ENCODE assay signal across 4 worm cellular contexts in the genomic region with DNA sequence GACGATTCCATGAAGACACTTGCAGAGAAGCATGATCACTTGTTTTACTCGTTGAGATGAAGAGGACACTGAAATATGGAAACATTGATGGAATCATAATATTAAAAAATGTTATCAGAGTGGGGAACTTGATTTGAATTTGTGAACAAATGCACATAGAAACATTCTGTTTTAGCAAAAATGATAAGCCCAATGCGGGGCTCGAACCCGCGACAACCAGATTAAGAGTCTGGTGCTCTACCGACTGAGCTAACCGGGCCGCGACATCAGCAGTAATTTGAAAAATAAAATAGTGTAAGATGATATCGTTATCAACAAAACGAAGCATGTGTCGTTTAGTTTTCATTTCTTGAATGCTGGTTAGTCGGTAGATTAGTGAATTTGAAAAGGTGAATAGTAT.
TF ChIP-seq lines count a peak whose summit lies in the region.

No protein-coding gene starts in this region.

TF ChIP-seq in whole organism, L1 larva, 84 proteins besides CTCF, POLR2A, EP300 and RAD21:
- no peak for TF ChIP-seq fkh-8 (tag; optimal IDR thresholded peaks at IDR 0.05; lab: Kevin White, UChicago)
- no peak for TF ChIP-seq unc-130 (tag; optimal IDR thresholded peaks at IDR 0.05; lab: Kevin White, UChicago)
- TF ChIP-seq pag-3 (tag; optimal IDR thresholded peaks at IDR 0.05; lab: Kevin White, UChicago; ENCODE audit: borderline replicate concordance, insufficient read depth) = no peak
- no peak for TF ChIP-seq efl-1 (optimal IDR thresholded peaks at IDR 0.05; lab: Kevin White, UChicago)
- peak in 1 of 2 experiments; percentile 67 for TF ChIP-seq efl-1 (GFP tag; optimal IDR thresholded peaks at IDR 0.05 in 1 of 2; lab: Kevin White, UChicago)
- no peak for TF ChIP-seq pqm-1 (tag; optimal IDR thresholded peaks at IDR 0.05; lab: Kevin White, UChicago)
- no peak for TF ChIP-seq mef-2 (tag; optimal IDR thresholded peaks at IDR 0.05; lab: Kevin White, UChicago)
- no peak for TF ChIP-seq hlh-4 (tag; optimal IDR thresholded peaks at IDR 0.05; lab: Kevin White, UChicago)
- TF ChIP-seq elt-2 (tag; optimal IDR thresholded peaks at IDR 0.05; lab: Kevin White, UChicago) = peak; percentile 1
- no peak for TF ChIP-seq aly-2 (tag; optimal IDR thresholded peaks at IDR 0.05; lab: Kevin White, UChicago)
- no peak for TF ChIP-seq ceh-63 (GFP tag; optimal IDR thresholded peaks at IDR 0.05; lab: Kevin White, UChicago)
- TF ChIP-seq blmp-1 (tag; optimal IDR thresholded peaks at IDR 0.05; lab: Kevin White, UChicago) = no peak

TF ChIP-seq in whole organism, L3 larva, 47 proteins besides CTCF, POLR2A, EP300 and RAD21:
- TF ChIP-seq nhr-12 (tag; optimal IDR thresholded peaks at IDR 0.05; lab: Kevin White, UChicago) = no peak
- TF ChIP-seq elt-2 (tag; optimal IDR thresholded peaks at IDR 0.05; lab: Kevin White, UChicago) = peak; percentile 19
- TF ChIP-seq mml-1 (tag; optimal IDR thresholded peaks at IDR 0.05; lab: Kevin White, UChicago) = no peak

TF ChIP-seq in whole organism, L4 larva, 104 proteins besides CTCF, POLR2A, EP300 and RAD21 (continues in another document):
- TF ChIP-seq snpc-1.2 (GFP tag; IDR thresholded peaks at IDR 0.05; lab: Robert Waterston, UW) (peak; percentile 76), Y5F2A.4 (GFP tag; optimal IDR thresholded peaks at IDR 0.05; lab: Kevin White, UChicago) (no peak), lin-15B (tag; optimal IDR thresholded peaks at IDR 0.05; lab: Kevin White, UChicago) (no peak), jun-1 (tag; optimal IDR thresholded peaks at IDR 0.05; lab: Kevin White, UChicago) (no peak), F37D6.2 (tag; optimal IDR thresholded peaks at IDR 0.05; lab: Kevin White, UChicago) (no peak), saeg-2 (GFP tag; IDR thresholded peaks at IDR 0.05; lab: Robert Waterston, UW) (no peak), ztf-11 (tag; optimal IDR thresholded peaks at IDR 0.05; lab: Kevin White, UChicago) (no peak), lin-39 (tag; optimal IDR thresholded peaks at IDR 0.05; lab: Kevin White, UChicago) (no peak), ces-1 (GFP tag; optimal IDR thresholded peaks at IDR 0.05; lab: Kevin White, UChicago) (no peak), mep-1 (tag; optimal IDR thresholded peaks at IDR 0.05; lab: Kevin White, UChicago) (no peak), ceh-44 (GFP tag; IDR thresholded peaks at IDR 0.05; lab: Robert Waterston, UW) (peak; percentile 60; the same call in 1 of the 2 replicates), ceh-28 (tag; optimal IDR thresholded peaks at IDR 0.05; lab: Kevin White, UChicago) (no peak), D1046.2 (GFP tag; IDR thresholded peaks at IDR 0.05; lab: Robert Waterston, UW) (no peak), vab-7 (GFP tag; IDR thresholded peaks at IDR 0.05; lab: Robert Waterston, UW) (0 out of 2 replicates have a peak, but pooled peaks have one; percentile 38), mdt-29 (GFP tag; IDR thresholded peaks at IDR 0.05; lab: Robert Waterston, UW) (no peak), spr-1 (tag; optimal IDR thresholded peaks at IDR 0.05; lab: Kevin White, UChicago) (no peak), dpl-1 (GFP tag; optimal IDR thresholded peaks at IDR 0.05; lab: Kevin White, UChicago) (no peak), fos-1 (tag; optimal IDR thresholded peaks at IDR 0.05; lab: Kevin White, UChicago) (no peak), mes-2 (tag; optimal IDR thresholded peaks at IDR 0.05; lab: Kevin White, UChicago; ENCODE audit: poor library complexity, severe bottlenecking) (peak; percentile 22), T26A8.4 (GFP tag; IDR thresholded peaks at IDR 0.05; lab: Robert Waterston, UW) (no peak), F26F4.8 (GFP tag; conservative IDR thresholded peaks at IDR 0.05; lab: Robert Waterston, UW) (peak; percentile 59; the same call in 1 of the 2 replicates), nhr-76 (tag; optimal IDR thresholded peaks at IDR 0.05; lab: Kevin White, UChicago) (no peak), Y75B8A.6 (GFP tag; IDR thresholded peaks at IDR 0.05; lab: Robert Waterston, UW) (no peak), nhr-28 (tag; optimal IDR thresholded peaks at IDR 0.05; lab: Kevin White, UChicago) (no peak), unc-130 (GFP tag; optimal IDR thresholded peaks at IDR 0.05; lab: Kevin White, UChicago) (no peak), lin-38 (GFP tag; IDR thresholded peaks at IDR 0.05; lab: Robert Waterston, UW) (no peak; the same call in 1 of the 2 replicates), hmg-1.1 (GFP tag; IDR thresholded peaks at IDR 0.05; lab: Robert Waterston, UW) (no peak), sdz-12 (GFP tag; optimal IDR thresholded peaks at IDR 0.05; lab: Kevin White, UChicago) (no peak), dmd-6 (GFP tag; IDR thresholded peaks at IDR 0.05; lab: Robert Waterston, UW) (peak; percentile 49), lim-7 (GFP tag; IDR thresholded peaks at IDR 0.05; lab: Robert Waterston, UW) (peak; percentile 68; the same call in 1 of the 2 replicates), mxl-2 (GFP tag; conservative IDR thresholded peaks at IDR 0.05; lab: Robert Waterston, UW) (no peak), nhr-41 (GFP tag; IDR thresholded peaks at IDR 0.05; lab: Robert Waterston, UW) (no peak), ceh-62 (tag; optimal IDR thresholded peaks at IDR 0.05; lab: Kevin White, UChicago) (no peak), tag-97 (GFP tag; IDR thresholded peaks at IDR 0.05; lab: Robert Waterston, UW) (no peak), egl-43 (GFP tag; IDR thresholded peaks at IDR 0.05; lab: Robert Waterston, UW) (peak; percentile 77), unc-62 (GFP tag; optimal IDR thresholded peaks at IDR 0.05 in 1 of 2; lab: Kevin White, UChicago) (no peak), unc-62 (tag; optimal IDR thresholded peaks at IDR 0.05; lab: Kevin White, UChicago) (no peak), lin-13 (GFP tag; optimal IDR thresholded peaks at IDR 0.05; lab: Kevin White, UChicago) (no peak)

TF ChIP-seq in whole organism, young adult, 124 proteins besides CTCF, POLR2A, EP300 and RAD21:
- TF ChIP-seq him-1 (tag; optimal IDR thresholded peaks at IDR 0.05; lab: Kevin White, UChicago) (peak; percentile 65), tbp1 (GFP tag; optimal IDR thresholded peaks at IDR 0.05; lab: Kevin White, UChicago) (peak; percentile 86), attf-5 (GFP tag; optimal IDR thresholded peaks at IDR 0.05; lab: Kevin White, UChicago) (peak; percentile 11), dox-1 (GFP tag; IDR thresholded peaks at IDR 0.05; lab: Robert Waterston, UW) (peak; percentile 61), F57A8.1 (GFP tag; optimal IDR thresholded peaks at IDR 0.05; lab: Kevin White, UChicago) (peak; percentile 18), ama-1 (optimal IDR thresholded peaks at IDR 0.05; lab: Kevin White, UChicago) (no peak), ama-1 (GFP tag; optimal IDR thresholded peaks at IDR 0.05; lab: Kevin White, UChicago) (peak in 1 of 2 experiments; percentile 25), nfya-1 (tag; optimal IDR thresholded peaks at IDR 0.05; lab: Kevin White, UChicago; ENCODE audit: borderline replicate concordance, insufficient read depth) (no peak), ceh-79 (tag; optimal IDR thresholded peaks at IDR 0.05; lab: Kevin White, UChicago) (no peak), ZK185.1 (tag; optimal IDR thresholded peaks at IDR 0.05; lab: Kevin White, UChicago; ENCODE audit: poor library complexity, severe bottlenecking) (peak; percentile 25), rec-8 (tag; optimal IDR thresholded peaks at IDR 0.05; lab: Kevin White, UChicago) (no peak), pbrm-1 (GFP tag; IDR thresholded peaks at IDR 0.05; lab: Robert Waterston, UW) (peak; percentile 56; the same call in 1 of the 2 replicates), B0261.1 (tag; optimal IDR thresholded peaks at IDR 0.05; lab: Kevin White, UChicago) (peak; percentile 66), cebp-1 (GFP tag; IDR thresholded peaks at IDR 0.05; lab: Robert Waterston, UW) (no peak), cebp-1 (tag; optimal IDR thresholded peaks at IDR 0.05; lab: Kevin White, UChicago) (peak; percentile 21), rcor-1 (GFP tag; IDR thresholded peaks at IDR 0.05; lab: Robert Waterston, UW) (0 out of 2 replicates have a peak, but pooled peaks have one; percentile 18), snpc-4 (GFP tag; optimal IDR thresholded peaks at IDR 0.05; lab: Kevin White, UChicago) (peak; percentile 47), snpc-4 (tag; optimal IDR thresholded peaks at IDR 0.05; lab: Kevin White, UChicago) (peak in 3 of 4 experiments; percentile 1 to 66 (median 31)), lag-1 (GFP tag; IDR thresholded peaks at IDR 0.05; lab: Robert Waterston, UW) (no peak), zfh-2 (GFP tag; conservative IDR thresholded peaks at IDR 0.05; lab: Robert Waterston, UW) (no peak), bed-2 (GFP tag; IDR thresholded peaks at IDR 0.05; lab: Robert Waterston, UW) (no peak), rpc-1 (optimal IDR thresholded peaks at IDR 0.05; lab: Kevin White, UChicago) (peak; percentile 66), rpc-1 (tag; optimal IDR thresholded peaks at IDR 0.05; lab: Kevin White, UChicago) (peak; percentile 87), ceh-58 (GFP tag; IDR thresholded peaks at IDR 0.05; lab: Robert Waterston, UW) (no peak), ztf-18 (tag; optimal IDR thresholded peaks at IDR 0.05; lab: Kevin White, UChicago) (peak; percentile 37), ceh-40 (GFP tag; IDR thresholded peaks at IDR 0.05; lab: Robert Waterston, UW) (0 out of 2 replicates have a peak, but pooled peaks have one; percentile 53), nhr-90 (tag; optimal IDR thresholded peaks at IDR 0.05; lab: Kevin White, UChicago) (peak; percentile 53), D2030.7 (GFP tag; IDR thresholded peaks at IDR 0.05; lab: Robert Waterston, UW) (peak; percentile 34; the same call in 1 of the 2 replicates), xnd-1 (tag; optimal IDR thresholded peaks at IDR 0.05; lab: Kevin White, UChicago) (no peak), die-1 (tag; optimal IDR thresholded peaks at IDR 0.05; lab: Kevin White, UChicago) (peak; percentile 82), F52B5.7 (tag; optimal IDR thresholded peaks at IDR 0.05; lab: Kevin White, UChicago) (peak; percentile 14), F22D6.2 (tag; optimal IDR thresholded peaks at IDR 0.05; lab: Kevin White, UChicago) (no peak), snpc-1.3 (tag; optimal IDR thresholded peaks at IDR 0.05; lab: Kevin White, UChicago; ENCODE audit: insufficient read depth) (peak; percentile 51), ceh-100 (GFP tag; IDR thresholded peaks at IDR 0.05; lab: Robert Waterston, UW) (no peak), lin-26 (GFP tag; IDR thresholded peaks at IDR 0.05; lab: Robert Waterston, UW) (peak; percentile 86), hmg-1.2 (GFP tag; IDR thresholded peaks at IDR 0.05; lab: Robert Waterston, UW) (peak; percentile 47), lin-54 (GFP tag; optimal IDR thresholded peaks at IDR 0.05; lab: Kevin White, UChicago) (peak; percentile 39), ztf-25 (GFP tag; IDR thresholded peaks at IDR 0.05; lab: Robert Waterston, UW) (0 out of 2 replicates have a peak, but pooled peaks have one; percentile 57)
